Worm (Caenorhabditis elegans) whole organism, late embryonic: ENCODE results near the gene oac-5.

Source experiments
- C08G9.2 ChIP-seq: sonication (generic microtip); optimal IDR thresholded peaks from 2 replicates; lab custom pipeline; 2016; ENCODE audit warnings: mild to moderate bottlenecking, missing genetic modification characterization, moderate library complexity, missing compliant biosample characterization
- F13H6.1 ChIP-seq: sonication (generic microtip); optimal IDR thresholded peaks from 2 replicates; lab custom pipeline; 2016; ENCODE audit warnings: missing genetic modification characterization, missing compliant biosample characterization
- K02D7.2 ChIP-seq: sonication (generic microtip); optimal IDR thresholded peaks from 2 replicates; lab custom pipeline; 2017; ENCODE audit warnings: mild to moderate bottlenecking, missing genetic modification characterization, missing compliant biosample characterization
- K09A11.1 ChIP-seq: sonication (generic microtip); optimal IDR thresholded peaks from 2 replicates; lab custom pipeline; 2017; ENCODE audit warnings: antibody characterized with exemption, mild to moderate bottlenecking, missing genetic modification characterization, missing compliant biosample characterization; ENCODE audit not compliant: insufficient read depth
- T23F11.4 ChIP-seq: fragments of 200-800 bp; sonication (Bioruptor generic); optimal IDR thresholded peaks from 2 replicates; lab custom pipeline; 2018; ENCODE audit warnings: mild to moderate bottlenecking, missing genetic modification characterization, missing compliant biosample characterization
- ama-1 ChIP-seq: fragments of 150-350 bp; optimal IDR thresholded peaks from 2 replicates; lab custom pipeline; 2014
- ceh-14 ChIP-seq: sonication (generic microtip); optimal IDR thresholded peaks from 2 replicates; lab custom pipeline; 2016; ENCODE audit warnings: missing genotype, missing genetic modification characterization, missing compliant biosample characterization
- ceh-18 ChIP-seq: sonication (generic microtip); optimal IDR thresholded peaks from 2 replicates; lab custom pipeline; 2016; ENCODE audit warnings: missing genetic modification characterization, missing compliant biosample characterization
- ceh-22 ChIP-seq: sonication (generic microtip); optimal IDR thresholded peaks from 2 replicates; lab custom pipeline; 2017; ENCODE audit warnings: missing biosample characterization, missing genetic modification characterization
- ceh-45 ChIP-seq: fragments of 200-800 bp; sonication (Bioruptor generic); IDR thresholded peaks from 2 replicates; pipeline ENCODE4 v1.3.6; 2022; ENCODE audit warnings: missing genetic modification reagents, missing genetic modification characterization, missing compliant biosample characterization
- ceh-6 ChIP-seq: fragments of 200-800 bp; sonication (Bioruptor generic); optimal IDR thresholded peaks from 2 replicates; lab custom pipeline; 2018; ENCODE audit warnings: mild to moderate bottlenecking, missing genetic modification characterization, missing compliant biosample characterization
- ceh-9 ChIP-seq: sonication (generic microtip); optimal IDR thresholded peaks from 2 replicates; lab custom pipeline; 2016; ENCODE audit warnings: mild to moderate bottlenecking, missing genetic modification characterization, inconsistent platforms, missing compliant biosample characterization
- dmd-4 ChIP-seq: sonication (generic microtip); optimal IDR thresholded peaks from 2 replicates; lab custom pipeline; 2016; ENCODE audit warnings: borderline replicate concordance, missing genetic modification characterization, missing compliant biosample characterization
- dve-1 ChIP-seq: sonication (generic microtip); optimal IDR thresholded peaks from 2 replicates; lab custom pipeline; 2017; ENCODE audit warnings: antibody characterized with exemption, mild to moderate bottlenecking, missing genetic modification characterization, missing compliant biosample characterization
- ets-4 ChIP-seq: sonication (generic microtip); optimal IDR thresholded peaks from 2 replicates; lab custom pipeline; 2016; ENCODE audit warnings: missing genetic modification characterization, missing compliant biosample characterization
- eyg-1 ChIP-seq: sonication (generic microtip); optimal IDR thresholded peaks from 2 replicates; lab custom pipeline; 2016; ENCODE audit warnings: missing genotype, missing genetic modification characterization, missing compliant biosample characterization
- fkh-10 ChIP-seq: fragments of 150-350 bp; optimal IDR thresholded peaks from 2 replicates; lab custom pipeline; 2014; ENCODE audit warnings: missing biosample characterization, missing genetic modification reagents, missing genetic modification characterization
- fkh-6 ChIP-seq: sonication (generic microtip); optimal IDR thresholded peaks from 2 replicates; lab custom pipeline; 2016; ENCODE audit warnings: missing genetic modification characterization, missing compliant biosample characterization
- gmeb-2 ChIP-seq: sonication (generic microtip); optimal IDR thresholded peaks from 2 replicates; lab custom pipeline; 2016; ENCODE audit warnings: missing genetic modification characterization, inconsistent platforms, missing compliant biosample characterization
- hlh-15 ChIP-seq: sonication (generic microtip); optimal IDR thresholded peaks from 2 replicates; lab custom pipeline; 2016; ENCODE audit warnings: missing genetic modification characterization, missing compliant biosample characterization
- hlh-30 ChIP-seq: sonication (generic microtip); optimal IDR thresholded peaks from 2 replicates; lab custom pipeline; 2017; ENCODE audit warnings: antibody characterized with exemption, missing genetic modification characterization, missing compliant biosample characterization; ENCODE audit not compliant: insufficient read depth
- hlh-6 ChIP-seq: sonication (generic microtip); optimal IDR thresholded peaks from 2 replicates; lab custom pipeline; 2016; ENCODE audit warnings: missing genotype, missing genetic modification characterization, missing compliant biosample characterization
- lin-11 ChIP-seq: fragments of 200-800 bp; sonication (Bioruptor generic); optimal IDR thresholded peaks from 2 replicates; lab custom pipeline; 2018; ENCODE audit warnings: mild to moderate bottlenecking, missing genetic modification characterization, missing compliant biosample characterization
- madf-2 ChIP-seq: sonication (generic microtip); optimal IDR thresholded peaks from 2 replicates; lab custom pipeline; 2017; ENCODE audit warnings: missing genetic modification characterization, missing compliant biosample characterization
- nfya-1 ChIP-seq: sonication (generic microtip); optimal IDR thresholded peaks from 2 replicates; lab custom pipeline; 2017; ENCODE audit warnings: missing genetic modification characterization, mild to moderate bottlenecking, missing compliant biosample characterization, antibody characterized with exemption, moderate library complexity
- nhr-232 ChIP-seq: sonication (generic microtip); optimal IDR thresholded peaks from 2 replicates; lab custom pipeline; 2016; ENCODE audit warnings: missing genetic modification characterization, missing compliant biosample characterization
- pag-3 ChIP-seq: sonication (generic microtip); optimal IDR thresholded peaks from 2 replicates; lab custom pipeline; 2016; ENCODE audit warnings: missing compliant biosample characterization, missing genetic modification characterization, borderline replicate concordance
- pat-9 ChIP-seq: fragments of 200-800 bp; sonication (Bioruptor generic); optimal IDR thresholded peaks from 2 replicates; lab custom pipeline; 2018; ENCODE audit warnings: mild to moderate bottlenecking, missing genetic modification characterization, moderate library complexity, missing compliant biosample characterization
- pax-1 ChIP-seq: fragments of 150-350 bp; optimal IDR thresholded peaks from 2 replicates; lab custom pipeline; 2014; ENCODE audit warnings: missing biosample characterization, missing genetic modification characterization
- pha-2 ChIP-seq: sonication (generic microtip); optimal IDR thresholded peaks from 2 replicates; lab custom pipeline; 2017; ENCODE audit warnings: mild to moderate bottlenecking, missing genetic modification characterization, missing compliant biosample characterization
- pha-4 ChIP-seq: fragments of 150-350 bp; optimal IDR thresholded peaks from 2 replicates; lab custom pipeline; 2018; ENCODE audit warnings: missing biosample characterization, missing genetic modification reagents, missing genetic modification characterization
- pros-1 ChIP-seq: fragments of 150-350 bp; optimal IDR thresholded peaks from 2 replicates; lab custom pipeline; 2014; ENCODE audit warnings: missing biosample characterization, missing genetic modification reagents, missing genetic modification characterization
- rnt-1 ChIP-seq: sonication (generic microtip); optimal IDR thresholded peaks from 2 replicates; lab custom pipeline; 2016; ENCODE audit warnings: missing genetic modification characterization, missing compliant biosample characterization
- sdc-2 ChIP-seq: sonication (generic microtip); optimal IDR thresholded peaks from 2 replicates; lab custom pipeline; 2016; ENCODE audit warnings: missing genotype, missing genetic modification characterization, missing compliant biosample characterization
- syd-9 ChIP-seq: sonication (generic microtip); optimal IDR thresholded peaks from 2 replicates; lab custom pipeline; 2016; ENCODE audit warnings: mild to moderate bottlenecking, missing genetic modification characterization, moderate library complexity, missing compliant biosample characterization
- tbx-7 ChIP-seq: sonication (generic microtip); optimal IDR thresholded peaks from 2 replicates; lab custom pipeline; 2016; ENCODE audit warnings: missing genotype, missing genetic modification characterization, missing compliant biosample characterization
- unc-86 ChIP-seq: sonication (generic microtip); optimal IDR thresholded peaks from 2 replicates; lab custom pipeline; 2016; ENCODE audit warnings: missing genetic modification characterization, missing compliant biosample characterization
- zip-5 ChIP-seq: sonication (generic microtip); optimal IDR thresholded peaks from 2 replicates; lab custom pipeline; 2016; ENCODE audit warnings: missing genetic modification characterization, missing compliant biosample characterization
- ztf-16 ChIP-seq: sonication (generic microtip); optimal IDR thresholded peaks from 2 replicates; lab custom pipeline; 2017; ENCODE audit warnings: missing genetic modification characterization, missing compliant biosample characterization

oac-5 gene

ce11 chrV:16292409-16292808 lies at the start of gene oac-5:
Gene oac-5 (plus strand): TSS chrV:16292709.
- no peak for TF ChIP-seq tbx-7 (tag; lab: Kevin White, UChicago)
- TF ChIP-seq K09A11.1 = no peak
- TF ChIP-seq nfya-1 = no peak
- no peak for TF ChIP-seq ets-4 (tag; lab: Kevin White, UChicago)
- TF ChIP-seq gmeb-2 (tag; lab: Kevin White, UChicago) = no peak
- no peak for TF ChIP-seq F13H6.1 (tag; lab: Kevin White, UChicago)
- no peak for TF ChIP-seq ceh-45 (GFP tag; lab: Robert Waterston, UW)
- no peak for TF ChIP-seq hlh-30 (tag; lab: Kevin White, UChicago)
- TF ChIP-seq ama-1 (lab: Kevin White, UChicago) = no peak
- TF ChIP-seq pha-2 (tag; lab: Kevin White, UChicago) = no peak
- TF ChIP-seq nhr-232 (tag; lab: Kevin White, UChicago) = no peak
- no peak for TF ChIP-seq fkh-6 (tag; lab: Kevin White, UChicago)
- TF ChIP-seq C08G9.2 (tag; lab: Kevin White, UChicago) = no peak
- no peak for TF ChIP-seq eyg-1 (tag; lab: Kevin White, UChicago)
- TF ChIP-seq ztf-16 (tag; lab: Kevin White, UChicago) = no peak
- no peak for TF ChIP-seq ceh-14 (tag; lab: Kevin White, UChicago)
- no peak for TF ChIP-seq fkh-10
- TF ChIP-seq pha-4 = no peak

- TF ChIP-seq pax-1 (tag; lab: Kevin White, UChicago) = no peak
- no peak for TF ChIP-seq ceh-6 (GFP tag; lab: Kevin White, UChicago)
- TF ChIP-seq pag-3 (tag; lab: Kevin White, UChicago) = no peak
- no peak for TF ChIP-seq nfya-1
- no peak for TF ChIP-seq syd-9 (tag; lab: Kevin White, UChicago)
- no peak for TF ChIP-seq fkh-6 (tag; lab: Kevin White, UChicago)
- TF ChIP-seq hlh-15 (tag; lab: Kevin White, UChicago) = no peak
Observed at ce11 chrV:16244078-16244477, 48.4 kb upstream of the oac-5 start, which contains the start of gene srh-104. Gene srh-104 (minus strand): TSS chrV:16244178.

DNA sequence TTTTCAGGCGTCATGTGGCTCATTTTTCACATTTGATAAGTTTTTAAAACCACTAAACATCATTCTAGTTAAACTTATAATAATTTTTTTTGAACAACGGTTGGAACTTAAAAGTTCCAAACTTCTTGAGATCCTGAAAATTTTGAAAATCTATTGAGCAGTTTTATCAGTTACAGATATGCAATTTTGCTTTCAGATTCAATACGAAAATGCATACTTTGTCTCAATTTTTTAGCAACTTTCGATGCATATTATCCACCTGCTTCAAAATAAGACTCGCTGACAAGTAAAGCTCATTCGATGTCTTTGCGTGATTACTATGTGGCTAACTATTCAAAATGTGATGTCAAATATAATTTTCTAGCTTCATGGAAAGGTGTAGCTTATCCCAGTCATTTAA lies 45.9 kb upstream of the oac-5 start, which contains the start of gene srh-95:
Gene srh-95, plus strand, starts transcription at position 301 of the 400 bp plus-strand sequence.
- TF ChIP-seq pag-3 (tag; lab: Kevin White, UChicago) = no peak
- TF ChIP-seq pha-4 = no peak
- TF ChIP-seq sdc-2 = no peak
- no peak for TF ChIP-seq ceh-18 (tag; lab: Kevin White, UChicago)
- TF ChIP-seq pros-1 (tag; lab: Kevin White, UChicago) = no peak
- no peak for TF ChIP-seq ceh-9
- no peak for TF ChIP-seq dmd-4 (tag; lab: Kevin White, UChicago)
- no peak for TF ChIP-seq K02D7.2 (tag; lab: Kevin White, UChicago)
- no peak for TF ChIP-seq fkh-10
- TF ChIP-seq T23F11.4 (GFP tag; lab: Kevin White, UChicago) = no peak
- TF ChIP-seq pat-9 (tag; lab: Kevin White, UChicago) = no peak

- TF ChIP-seq rnt-1 (tag; lab: Kevin White, UChicago) (peak; percentile 76), tbx-7 (tag; lab: Kevin White, UChicago) (no peak), syd-9 (tag; lab: Kevin White, UChicago) (no peak)
Observed at ce11 chrV:16249105-16249504, 43.4 kb upstream of the oac-5 start.

DNA sequence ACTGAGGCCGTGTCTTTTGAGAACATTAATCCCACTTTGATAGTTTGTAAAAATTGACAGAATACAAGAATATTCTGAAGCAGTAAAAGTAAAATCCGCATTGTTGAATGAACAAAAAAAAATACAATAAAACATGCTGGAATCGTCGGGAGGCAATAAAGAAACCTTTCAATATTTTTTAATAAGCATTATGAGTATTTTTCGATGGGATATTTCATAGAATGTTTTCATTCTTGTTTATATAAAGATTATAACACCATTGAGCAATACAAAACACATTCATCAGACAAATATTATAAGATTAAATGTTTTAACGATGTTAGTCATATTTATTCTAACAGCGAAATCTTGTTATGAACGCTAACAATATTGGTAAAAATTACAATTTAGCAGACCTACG lies 38.8 kb upstream of the oac-5 start, which contains the start of gene gcy-20:
Gene gcy-20, minus strand, starts transcription at position 101 of the 400 bp plus-strand sequence.
- TF ChIP-seq unc-86 (tag; lab: Kevin White, UChicago) = no peak
- no peak for TF ChIP-seq nhr-232 (tag; lab: Kevin White, UChicago)
- TF ChIP-seq hlh-6 (tag; lab: Kevin White, UChicago) = no peak
- TF ChIP-seq ztf-16 (tag; lab: Kevin White, UChicago) = no peak
- no peak for TF ChIP-seq lin-11 (tag; lab: Kevin White, UChicago)
- TF ChIP-seq dve-1 = no peak
- no peak for TF ChIP-seq madf-2 (tag; lab: Kevin White, UChicago)
- TF ChIP-seq hlh-30 (tag; lab: Kevin White, UChicago) = no peak
- TF ChIP-seq ceh-22 (tag; lab: Kevin White, UChicago) = no peak
- no peak for TF ChIP-seq zip-5 (tag; lab: Kevin White, UChicago)
- TF ChIP-seq pag-3 (tag; lab: Kevin White, UChicago) = no peak
